Worm (Caenorhabditis elegans) whole organism, late embryonic: ENCODE results near the gene sut-2.

Source experiments
- ama-1 ChIP-seq: fragments of 150-350 bp; optimal IDR thresholded peaks from 2 replicates; lab custom pipeline; 2014
- mec-3 ChIP-seq: sonication (generic microtip); optimal IDR thresholded peaks from 2 replicates; lab custom pipeline; 2016; ENCODE audit warnings: borderline replicate concordance, missing genetic modification characterization, missing compliant biosample characterization
- npax-4 ChIP-seq: sonication (generic microtip); optimal IDR thresholded peaks from 2 replicates; lab custom pipeline; 2016; ENCODE audit warnings: missing genetic modification characterization, missing compliant biosample characterization
- pqm-1 ChIP-seq: sonication (generic microtip); optimal IDR thresholded peaks from 2 replicates; lab custom pipeline; 2016; ENCODE audit warnings: missing genetic modification characterization, missing compliant biosample characterization
- unc-3 ChIP-seq, 2 experiments: fragments of 200-800 bp in 1 of 2; sonication (Bioruptor generic) in 1 of 2; sonication (generic microtip) in 1 of 2; conservative IDR thresholded peaks in 1 of 2; optimal IDR thresholded peaks in 1 of 2; 2 replicates each; pipeline versions ENCODE4 v1.3.6 to Lab custom; 2016 to 2022; ENCODE audit warnings: missing compliant biosample characterization in 2 of 2, missing genetic modification characterization in 2 of 2, missing genetic modification reagents in 1 of 2

- no peak for TF ChIP-seq ama-1
- TF ChIP-seq pqm-1: no peak
- no peak for TF ChIP-seq mec-3 (tag; lab: Kevin White, UChicago)
- TF ChIP-seq npax-4 (tag; lab: Kevin White, UChicago): no peak
- TF ChIP-seq unc-3 (GFP tag; conservative IDR thresholded peaks at IDR 0.05; lab: Robert Waterston, UW): no peak
- no peak for TF ChIP-seq unc-3 (tag; optimal IDR thresholded peaks at IDR 0.05; lab: Kevin White, UChicago)
These were observed 7.4 kb downstream of the sut-2 start for ce11 chrV:4562493-4562892.
